Fruit fly (Drosophila melanogaster): ENCODE data around the gene cass.
A peak's percentile ranks its signal among the peaks of the same experiment; 100 is the strongest.

The cass gene

dm6 chr2L:17449608-17450504, 27.8 kb downstream of the cass start, which contains the start of gene dl:
Gene dl, minus strand, starts transcription at chr2L:17450364.
- TF ChIP-seq CG11617 (GFP tag; optimal IDR thresholded peaks at IDR 0.05) (peak; percentile 41), ovo (GFP tag; optimal IDR thresholded peaks at IDR 0.05) (peak; percentile 56), pad (GFP tag; optimal IDR thresholded peaks at IDR 0.05) (no peak), bab1 (GFP tag; optimal IDR thresholded peaks at IDR 0.05) (no peak), kay (GFP tag; ENCODE audit: borderline replicate concordance) (peak; percentile 86), Mnt (GFP tag; optimal IDR thresholded peaks at IDR 0.05) (peak; percentile 26), CG33017 (tag; optimal IDR thresholded peaks at IDR 0.05) (peak; percentile 3), tj (GFP tag; optimal IDR thresholded peaks at IDR 0.05) (peak; percentile 16), CG12768 (GFP tag; optimal IDR thresholded peaks at IDR 0.05) (peak; percentile 1)

dm6 chr2L:17448435-17448834, 29.3 kb downstream of the cass start:
- TF ChIP-seq bab1 (GFP tag; optimal IDR thresholded peaks at IDR 0.05) (no peak), cic (GFP tag; optimal IDR thresholded peaks at IDR 0.05) (peak; percentile 79), CG11617 (GFP tag; optimal IDR thresholded peaks at IDR 0.05) (no peak), Crg-1 (GFP tag; optimal IDR thresholded peaks at IDR 0.05) (no peak), pad (GFP tag; optimal IDR thresholded peaks at IDR 0.05) (peak; percentile 3), tj (GFP tag; optimal IDR thresholded peaks at IDR 0.05) (peak; percentile 4), CG12768 (GFP tag; optimal IDR thresholded peaks at IDR 0.05) (peak; percentile 36), cnc (optimal IDR thresholded peaks at IDR 0.05) (no peak), CG7101 (tag; optimal IDR thresholded peaks at IDR 0.05) (peak; percentile 3), CG7045 (GFP tag; optimal IDR thresholded peaks at IDR 0.05) (peak; percentile 35)

dm6 chr2L:17447071-17447470, 30.6 kb downstream of the cass start:
- peak; percentile 92 for TF ChIP-seq kay (GFP tag; ENCODE audit: borderline replicate concordance)
- TF ChIP-seq Hr96 (GFP tag; optimal IDR thresholded peaks at IDR 0.05) = no peak

dm6 chr2L:17437594-17437993, 40.1 kb downstream of the cass start:
- TF ChIP-seq CG1620 (GFP tag; optimal IDR thresholded peaks at IDR 0.05) (no peak), ovo (GFP tag; optimal IDR thresholded peaks at IDR 0.05) (no peak), toe (GFP tag; optimal IDR thresholded peaks at IDR 0.05) (no peak), kay (GFP tag; ENCODE audit: borderline replicate concordance) (no peak), CG14711 (tag; optimal IDR thresholded peaks at IDR 0.05) (no peak), pad (GFP tag; optimal IDR thresholded peaks at IDR 0.05) (no peak), CG11617 (GFP tag; optimal IDR thresholded peaks at IDR 0.05) (no peak), cnc (optimal IDR thresholded peaks at IDR 0.05) (no peak), CG7101 (tag; optimal IDR thresholded peaks at IDR 0.05) (no peak), Hr96 (GFP tag; optimal IDR thresholded peaks at IDR 0.05) (no peak)

dm6 chr2L:17436500-17436899, 41.2 kb downstream of the cass start, which contains the start of gene CG33928:
Gene CG33928, minus strand, starts transcription at chr2L:17436600.
- no peak for TF ChIP-seq pad (GFP tag; optimal IDR thresholded peaks at IDR 0.05)
- TF ChIP-seq CG11617 (GFP tag; optimal IDR thresholded peaks at IDR 0.05) = no peak
- TF ChIP-seq kay (GFP tag; ENCODE audit: borderline replicate concordance) = no peak
- TF ChIP-seq Mnt (GFP tag; optimal IDR thresholded peaks at IDR 0.05) = no peak
- no peak for TF ChIP-seq ovo (GFP tag; optimal IDR thresholded peaks at IDR 0.05)
- no peak for TF ChIP-seq tj (GFP tag; optimal IDR thresholded peaks at IDR 0.05)
- no peak for TF ChIP-seq Hr96 (GFP tag; optimal IDR thresholded peaks at IDR 0.05)
- TF ChIP-seq CG5204 (GFP tag; optimal IDR thresholded peaks at IDR 0.05) = no peak
- no peak for TF ChIP-seq CG7045 (GFP tag; optimal IDR thresholded peaks at IDR 0.05)
- no peak for TF ChIP-seq Crg-1 (GFP tag; optimal IDR thresholded peaks at IDR 0.05)
- TF ChIP-seq CG12768 (GFP tag; optimal IDR thresholded peaks at IDR 0.05) = no peak

- TF ChIP-seq CG5204 (GFP tag; optimal IDR thresholded peaks at IDR 0.05) = no peak
- TF ChIP-seq CG11617 (GFP tag; optimal IDR thresholded peaks at IDR 0.05) = no peak
- TF ChIP-seq Crg-1 (GFP tag; optimal IDR thresholded peaks at IDR 0.05) = no peak
- no peak for TF ChIP-seq tj (GFP tag; optimal IDR thresholded peaks at IDR 0.05)
- TF ChIP-seq pad (GFP tag; optimal IDR thresholded peaks at IDR 0.05) = no peak
These were observed 44.4 kb downstream of the cass start, which contains the start of the genes Dif and CG5043 for dm6 chr2L:17433030-17433912. Gene Dif, minus strand, starts transcription at chr2L:17433161. Gene CG5043, plus strand, starts transcription at chr2L:17433862.

dm6 chr2L:17431359-17431675, 46.4 kb downstream of the cass start:
- TF ChIP-seq CG12768 (GFP tag; optimal IDR thresholded peaks at IDR 0.05) (no peak), Hr96 (GFP tag; optimal IDR thresholded peaks at IDR 0.05) (no peak), ovo (GFP tag; optimal IDR thresholded peaks at IDR 0.05) (no peak), Crg-1 (GFP tag; optimal IDR thresholded peaks at IDR 0.05) (no peak), kay (GFP tag; ENCODE audit: borderline replicate concordance) (peak; percentile 48)
